Fruit fly (Drosophila melanogaster): ENCODE data around the gene CG42327.

dm6 chr3R:11615415-11616104 is 40.4 kb upstream of the CG42327 start:
- TF ChIP-seq Sin3A (optimal IDR thresholded peaks at IDR 0.05) (no peak), CG1792 (GFP tag; optimal IDR thresholded peaks at IDR 0.05) (no peak), Fer2 (tag; optimal IDR thresholded peaks at IDR 0.05) (no peak), CG17361 (GFP tag; IDR thresholded peaks at IDR 0.05) (no peak), bowl (GFP tag; IDR thresholded peaks at IDR 0.05) (no peak), BEAF-32 (GFP tag; optimal IDR thresholded peaks at IDR 0.05) (no peak), Tbp (GFP tag; optimal IDR thresholded peaks at IDR 0.05) (no peak), CG4424 (GFP tag; optimal IDR thresholded peaks at IDR 0.05) (no peak), CG11085 (GFP tag; IDR thresholded peaks at IDR 0.05) (no peak), Hmx (GFP tag; optimal IDR thresholded peaks at IDR 0.05) (no peak), ATbp (GFP tag; optimal IDR thresholded peaks at IDR 0.05) (no peak), Mes4 (GFP tag; optimal IDR thresholded peaks at IDR 0.05) (no peak), ham (GFP tag; IDR thresholded peaks at IDR 0.05) (no peak), fu2 (GFP tag; optimal IDR thresholded peaks at IDR 0.05) (no peak)
